Worm (Caenorhabditis elegans) whole organism, L1 larva: Measurements from ENCODE around the gene D1086.5.

ENCODE experiments used
- alr-1 ChIP-seq: fragments of 200-800 bp; sonication (Bioruptor generic); optimal IDR thresholded peaks from 2 replicates; lab custom pipeline; 2018; ENCODE audit warnings: borderline replicate concordance, mild to moderate bottlenecking, missing genetic modification characterization, missing compliant biosample characterization
- blmp-1 ChIP-seq: fragments of 150-350 bp; optimal IDR thresholded peaks from 2 replicates; lab custom pipeline; 2014; ENCODE audit warnings: missing biosample characterization, missing genetic modification characterization
- ceh-63 ChIP-seq: fragments of 200-800 bp; sonication (Bioruptor generic); optimal IDR thresholded peaks from 2 replicates; lab custom pipeline; 2018; ENCODE audit warnings: mild to moderate bottlenecking, missing genetic modification characterization, missing compliant biosample characterization
- ceh-90 ChIP-seq: sonication (generic microtip); optimal IDR thresholded peaks from 2 replicates; lab custom pipeline; 2016; ENCODE audit warnings: missing genetic modification characterization, missing compliant biosample characterization
- dpl-1 ChIP-seq, 3 experiments: fragments of 150-350 bp in 2 of 3; sonication (generic microtip) in 1 of 3; optimal IDR thresholded peaks; 2 replicates each; lab custom pipeline; 2014 to 2017; ENCODE audit warnings: missing biosample characterization in 3 of 3, missing genetic modification characterization in 3 of 3, missing genetic modification reagents in 3 of 3
- dsc-1 ChIP-seq: sonication (generic microtip); optimal IDR thresholded peaks from 2 replicates; lab custom pipeline; 2016; ENCODE audit warnings: mild to moderate bottlenecking, missing genetic modification characterization, missing compliant biosample characterization
- efl-1 ChIP-seq, 4 experiments: fragments of 150-350 bp; optimal IDR thresholded peaks in 3 of 4; peaks in 1 of 4; 1 replicate in 1 of 4; 2 replicates in 3 of 4; lab custom pipeline; 2014; ENCODE audit warnings: missing biosample characterization in 2 of 4, missing genetic modification characterization in 2 of 4, missing genetic modification reagents in 2 of 4
- efl-3 ChIP-seq: fragments of 200-800 bp; sonication (Bioruptor generic); optimal IDR thresholded peaks from 2 replicates; lab custom pipeline; 2018; ENCODE audit warnings: mild to moderate bottlenecking, missing genetic modification characterization, missing compliant biosample characterization
- egl-13 ChIP-seq: sonication (generic microtip); optimal IDR thresholded peaks from 2 replicates; lab custom pipeline; 2016; ENCODE audit warnings: missing genotype, missing genetic modification reagents, missing genetic modification characterization, missing compliant biosample characterization
- elt-2 ChIP-seq: sonication (generic microtip); optimal IDR thresholded peaks from 2 replicates; lab custom pipeline; 2016; ENCODE audit warnings: missing genetic modification characterization, mild to moderate bottlenecking, inconsistent platforms, missing compliant biosample characterization, missing genetic modification reagents
- fos-1 ChIP-seq: fragments of 150-350 bp; optimal IDR thresholded peaks from 2 replicates; lab custom pipeline; 2014; ENCODE audit warnings: missing biosample characterization, missing genetic modification characterization
- grh-1 ChIP-seq: fragments of 200-800 bp; sonication (Bioruptor generic); IDR thresholded peaks from 2 replicates; pipeline ENCODE4 v1.3.6; 2022; ENCODE audit warnings: missing genetic modification reagents, missing genetic modification characterization, missing compliant biosample characterization
- isw-1 ChIP-seq: fragments of 200-800 bp; sonication (Bioruptor generic); IDR thresholded peaks from 2 replicates; pipeline ENCODE4 v1.3.6; 2022; ENCODE audit warnings: missing genetic modification characterization, missing compliant biosample characterization
- jun-1 ChIP-seq: fragments of 150-350 bp; optimal IDR thresholded peaks from 2 replicates; lab custom pipeline; 2014; ENCODE audit warnings: missing biosample characterization, missing genetic modification reagents, missing genetic modification characterization
- lin-14 ChIP-seq: fragments of 200-800 bp; sonication (Bioruptor generic); optimal IDR thresholded peaks from 2 replicates; lab custom pipeline; 2018; ENCODE audit warnings: mild to moderate bottlenecking, missing genetic modification characterization, moderate library complexity, missing compliant biosample characterization
- lin-35 ChIP-seq, 2 experiments: fragments of 150-350 bp; optimal IDR thresholded peaks; 2 replicates each; lab custom pipeline; 2014; ENCODE audit warnings: missing biosample characterization in 2 of 2, missing genetic modification characterization in 2 of 2, missing genetic modification reagents in 2 of 2
- lin-39 ChIP-seq: fragments of 150-350 bp; optimal IDR thresholded peaks from 2 replicates; lab custom pipeline; 2014; ENCODE audit warnings: missing biosample characterization, missing genetic modification reagents, missing genetic modification characterization
- lir-3 ChIP-seq: sonication (generic microtip); optimal IDR thresholded peaks from 2 replicates; lab custom pipeline; 2016; ENCODE audit warnings: mild to moderate bottlenecking, missing genetic modification characterization, moderate library complexity, missing compliant biosample characterization; ENCODE audit not compliant: poor library complexity
- lsy-2 ChIP-seq, 2 experiments: fragments of 150-350 bp; optimal IDR thresholded peaks; 2 replicates each; lab custom pipeline; 2014; ENCODE audit warnings: missing biosample characterization in 2 of 2, missing genetic modification characterization in 2 of 2
- nhr-11 ChIP-seq: fragments of 150-350 bp; optimal IDR thresholded peaks from 2 replicates; lab custom pipeline; 2014; ENCODE audit warnings: missing biosample characterization, missing genetic modification characterization
- nhr-19 ChIP-seq: fragments of 200-800 bp; sonication (Bioruptor generic); conservative IDR thresholded peaks from 2 replicates; pipeline ENCODE4 v1.3.6; 2022; ENCODE audit warnings: missing genetic modification characterization, missing compliant biosample characterization
- nhr-28 ChIP-seq: fragments of 150-350 bp; optimal IDR thresholded peaks from 2 replicates; lab custom pipeline; 2014; ENCODE audit warnings: missing biosample characterization, missing genetic modification characterization
- nhr-71 ChIP-seq: sonication (generic microtip); optimal IDR thresholded peaks from 2 replicates; lab custom pipeline; 2016; ENCODE audit warnings: mild to moderate bottlenecking, missing genetic modification characterization, moderate library complexity, missing compliant biosample characterization
- nhr-84 ChIP-seq: sonication (generic microtip); optimal IDR thresholded peaks from 2 replicates; lab custom pipeline; 2017; ENCODE audit warnings: missing biosample characterization, missing genetic modification characterization
- nhr-85 ChIP-seq: sonication (generic microtip); peaks from one replicate; lab custom pipeline; 2016; ENCODE audit warnings: missing genetic modification characterization, inconsistent platforms, missing compliant biosample characterization
- pax-3 ChIP-seq: fragments of 200-800 bp; sonication (Bioruptor generic); optimal IDR thresholded peaks from 2 replicates; lab custom pipeline; 2018; ENCODE audit warnings: mild to moderate bottlenecking, missing genetic modification characterization, moderate library complexity, missing compliant biosample characterization
- pqm-1 ChIP-seq: sonication (generic microtip); optimal IDR thresholded peaks from 3 replicates; lab custom pipeline; 2017; ENCODE audit warnings: missing biosample characterization, missing genetic modification characterization
- rnt-1 ChIP-seq: sonication (generic microtip); optimal IDR thresholded peaks from 2 replicates; lab custom pipeline; 2016; ENCODE audit warnings: mild to moderate bottlenecking, missing genetic modification characterization, moderate library complexity, missing compliant biosample characterization
- tbx-2 ChIP-seq: sonication (generic microtip); optimal IDR thresholded peaks from 2 replicates; lab custom pipeline; 2016; ENCODE audit warnings: missing genetic modification characterization, missing compliant biosample characterization
- unc-30 ChIP-seq: sonication (generic microtip); optimal IDR thresholded peaks from 2 replicates; lab custom pipeline; 2017; ENCODE audit warnings: missing biosample characterization, missing genetic modification characterization
- unc-62 ChIP-seq: fragments of 150-350 bp; optimal IDR thresholded peaks from 2 replicates; lab custom pipeline; 2014; ENCODE audit warnings: missing biosample characterization, missing genetic modification reagents, missing genetic modification characterization
- unc-86 ChIP-seq: sonication (generic microtip); optimal IDR thresholded peaks from 2 replicates; lab custom pipeline; 2016; ENCODE audit warnings: missing genetic modification characterization, missing compliant biosample characterization
- xbp-1 ChIP-seq: sonication (generic microtip); optimal IDR thresholded peaks from 2 replicates; lab custom pipeline; 2016; ENCODE audit warnings: missing genetic modification characterization, missing compliant biosample characterization

The D1086.5 gene

DNA sequence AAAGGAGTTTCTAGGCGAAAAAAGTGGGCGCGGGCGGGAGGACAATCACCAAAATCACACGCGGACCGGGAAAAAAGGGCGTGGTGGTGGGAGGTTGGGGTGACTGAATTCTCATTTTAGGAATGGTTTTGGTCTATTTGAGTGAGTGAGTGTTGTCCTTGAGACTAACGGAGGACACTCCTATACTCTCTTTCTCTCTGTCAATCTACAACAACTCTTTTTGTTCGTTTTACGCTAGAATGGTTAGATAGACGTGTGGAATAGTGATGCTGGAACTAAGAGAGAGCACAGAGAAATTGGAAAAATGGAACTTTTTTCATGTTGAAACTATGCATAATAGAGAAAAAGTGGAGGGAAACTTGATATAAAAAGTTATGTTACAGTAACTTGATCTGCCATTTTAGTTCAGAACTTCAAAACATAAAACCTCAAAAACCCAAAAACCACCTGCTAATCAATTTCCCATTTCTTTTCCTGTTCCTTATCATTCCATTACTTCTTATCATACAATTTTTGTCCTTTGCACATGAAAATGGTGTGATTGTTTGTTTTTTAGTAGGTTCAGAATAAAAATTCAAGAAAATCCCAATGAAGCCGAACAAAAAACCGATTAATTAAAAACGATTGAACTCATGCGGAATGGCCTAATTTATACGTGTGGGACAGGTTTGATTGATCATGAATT, 44.7 kb upstream of the D1086.5 start (continued):
- TF ChIP-seq lir-3 (tag; lab: Kevin White, UChicago) (no peak), nhr-19 (GFP tag; lab: Robert Waterston, UW) (no peak), lin-39 (tag; lab: Kevin White, UChicago) (no peak), nhr-84 (tag; lab: Kevin White, UChicago) (no peak), ceh-63 (GFP tag; lab: Kevin White, UChicago) (no peak), nhr-85 (tag; lab: Kevin White, UChicago) (peak; percentile 75), blmp-1 (tag; lab: Kevin White, UChicago) (peak; percentile 15), unc-62 (GFP tag; lab: Kevin White, UChicago) (no peak), grh-1 (GFP tag; lab: Robert Waterston, UW) (no peak)
- TF ChIP-seq, all 84 proteins: peak for 8

DNA sequence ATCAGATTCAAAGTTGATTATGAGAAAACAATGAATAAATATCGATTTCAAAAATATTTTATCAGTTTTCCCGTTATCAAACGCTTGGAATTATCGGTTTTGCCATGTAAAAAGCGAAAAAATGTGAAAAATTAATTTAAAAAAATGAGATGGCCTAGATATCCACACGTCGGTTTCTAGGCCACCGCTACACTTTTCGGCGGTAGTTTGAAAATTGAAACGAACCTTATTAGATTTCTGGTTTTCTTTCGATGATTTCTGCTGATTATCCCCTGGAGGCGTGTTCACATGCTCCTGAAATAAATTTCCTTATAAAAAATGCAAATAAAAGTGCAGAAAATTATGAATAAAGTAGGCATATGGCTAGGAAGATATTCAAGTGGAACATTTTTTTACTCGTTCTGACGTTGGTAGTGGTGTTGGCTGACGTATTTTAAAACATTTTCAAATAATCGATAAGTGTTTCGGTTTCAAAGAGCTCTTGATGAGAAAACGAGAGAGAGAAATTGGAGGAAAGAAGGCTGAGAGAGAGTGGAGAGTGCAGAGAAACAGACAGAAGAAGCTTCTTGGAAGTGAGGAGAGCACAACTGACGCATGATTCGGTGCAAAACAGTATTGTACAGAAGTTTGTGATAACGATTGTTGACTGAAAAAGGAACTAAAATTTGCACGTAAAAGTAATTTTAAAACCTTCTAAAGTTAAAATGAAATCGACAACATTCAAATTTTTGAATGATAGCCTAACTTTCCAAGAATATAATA, 43.0 kb upstream of the D1086.5 start:
- TF ChIP-seq jun-1 (no peak), rnt-1 (tag; lab: Kevin White, UChicago) (peak; percentile 52), nhr-85 (tag; lab: Kevin White, UChicago) (peak; percentile 67), lir-3 (tag; lab: Kevin White, UChicago) (no peak), efl-1 (optimal IDR thresholded peaks at IDR 0.05; lab: Kevin White, UChicago) (peak; percentile 8 to 45), efl-1 (GFP tag; optimal IDR thresholded peaks at IDR 0.05 in 1 of 2; lab: Kevin White, UChicago) (peak; percentile 66 to 93), dpl-1 (GFP tag; optimal IDR thresholded peaks at IDR 0.05; lab: Kevin White, UChicago) (peak in 2 of 3 experiments; percentile 23 to 44), tbx-2 (tag; lab: Kevin White, UChicago) (no peak), fos-1 (tag; lab: Kevin White, UChicago) (peak; percentile 2), lin-14 (GFP tag; lab: Kevin White, UChicago) (peak; percentile 10), ceh-90 (tag; lab: Kevin White, UChicago) (peak; percentile 70), nhr-71 (tag; lab: Kevin White, UChicago) (peak; percentile 6), lsy-2 (tag; optimal IDR thresholded peaks at IDR 0.05; lab: Kevin White, UChicago) (peak in 1 of 2 experiments; percentile 9), elt-2 (tag; lab: Kevin White, UChicago) (peak; percentile 39), lin-35 (GFP tag; optimal IDR thresholded peaks at IDR 0.05; lab: Kevin White, UChicago) (peak; percentile 12 to 51)

DNA sequence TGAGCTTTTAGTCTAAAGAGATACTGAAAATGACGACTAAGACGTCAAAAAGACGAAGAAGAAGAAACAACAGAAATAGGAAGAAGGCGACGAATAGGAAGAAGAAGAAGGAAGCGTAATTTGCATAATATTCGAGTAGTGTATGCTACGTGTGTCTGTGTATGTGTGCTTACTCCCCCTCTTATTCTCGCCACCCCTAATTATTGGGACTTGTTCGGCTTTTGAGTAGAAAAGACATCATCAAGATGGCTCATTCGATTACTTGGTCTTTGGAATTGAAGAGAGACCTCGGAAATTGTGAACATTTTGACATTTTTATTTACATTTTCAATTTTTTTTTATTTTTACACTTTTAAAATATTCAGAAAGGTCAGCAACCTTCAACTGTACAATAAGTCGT, 40.1 kb upstream of the D1086.5 start:
- no peak for TF ChIP-seq lsy-2 (tag; optimal IDR thresholded peaks at IDR 0.05; lab: Kevin White, UChicago)
- no peak for TF ChIP-seq nhr-28 (tag; lab: Kevin White, UChicago)
- TF ChIP-seq lin-14 (GFP tag; lab: Kevin White, UChicago): peak; percentile 44
- TF ChIP-seq efl-1 (optimal IDR thresholded peaks at IDR 0.05; lab: Kevin White, UChicago): no peak
- no peak for TF ChIP-seq efl-1 (GFP tag; optimal IDR thresholded peaks at IDR 0.05 in 1 of 2; lab: Kevin White, UChicago)
- no peak for TF ChIP-seq xbp-1 (tag; lab: Kevin White, UChicago)
- TF ChIP-seq grh-1 (GFP tag; lab: Robert Waterston, UW): no peak

DNA sequence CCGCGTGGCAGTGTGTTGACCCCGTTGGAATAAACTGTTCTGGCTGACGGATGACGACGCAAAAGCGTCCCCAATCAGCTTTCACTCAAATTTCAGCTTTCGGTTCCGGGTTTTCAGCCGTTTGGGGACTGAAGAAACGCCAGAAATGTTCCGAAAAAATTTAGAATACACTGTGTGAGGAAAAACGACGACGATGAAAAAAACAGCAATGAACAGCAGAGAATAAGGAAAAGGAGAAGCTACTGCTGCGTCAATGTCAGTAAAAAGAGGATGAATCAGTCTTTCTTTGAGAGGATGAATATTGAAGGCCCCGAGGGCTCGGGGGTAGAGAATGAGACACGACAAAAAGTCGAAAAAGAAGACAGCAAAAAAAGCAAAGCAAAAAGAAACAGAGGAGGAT, 38.7 kb upstream of the D1086.5 start:
- TF ChIP-seq lin-14 (GFP tag; lab: Kevin White, UChicago) (peak; percentile 9), efl-1 (optimal IDR thresholded peaks at IDR 0.05; lab: Kevin White, UChicago) (no peak), efl-1 (GFP tag; optimal IDR thresholded peaks at IDR 0.05 in 1 of 2; lab: Kevin White, UChicago) (peak in 1 of 2 experiments; percentile 88), nhr-11 (tag; lab: Kevin White, UChicago) (no peak), pax-3 (tag; lab: Kevin White, UChicago) (peak; percentile 41)

DNA sequence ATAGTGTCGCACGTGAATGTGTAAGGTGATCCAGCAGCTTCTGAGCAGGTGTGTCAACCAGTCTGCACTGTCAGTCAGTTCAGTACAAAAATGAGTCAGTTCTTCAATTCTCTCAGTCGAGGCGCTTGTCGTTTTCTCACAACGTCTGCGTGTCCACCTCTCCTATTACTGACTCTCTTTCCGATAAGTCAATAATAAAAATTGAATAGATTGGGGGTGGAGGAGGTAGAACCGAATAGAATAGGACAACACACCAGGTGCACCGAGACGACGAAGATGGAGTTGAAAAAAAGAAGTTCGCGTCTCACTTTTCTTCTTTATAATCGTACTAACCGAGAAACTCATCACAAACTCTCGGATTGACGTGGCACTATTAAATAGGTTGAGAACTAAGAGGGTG, 37.7 kb upstream of the D1086.5 start:
- TF ChIP-seq efl-1 (optimal IDR thresholded peaks at IDR 0.05; lab: Kevin White, UChicago) (no peak), efl-1 (GFP tag; optimal IDR thresholded peaks at IDR 0.05 in 1 of 2; lab: Kevin White, UChicago) (peak in 1 of 2 experiments; percentile 83), lsy-2 (tag; optimal IDR thresholded peaks at IDR 0.05; lab: Kevin White, UChicago) (no peak), unc-86 (tag; lab: Kevin White, UChicago) (no peak), efl-3 (no peak), egl-13 (tag; lab: Kevin White, UChicago) (no peak), isw-1 (GFP tag; lab: Robert Waterston, UW) (no peak), lin-35 (GFP tag; optimal IDR thresholded peaks at IDR 0.05; lab: Kevin White, UChicago) (peak in 1 of 2 experiments; percentile 7), lin-14 (GFP tag; lab: Kevin White, UChicago) (peak; percentile 37), unc-30 (no peak), nhr-85 (tag; lab: Kevin White, UChicago) (no peak), blmp-1 (tag; lab: Kevin White, UChicago) (no peak), ceh-90 (tag; lab: Kevin White, UChicago) (no peak), nhr-19 (GFP tag; lab: Robert Waterston, UW) (no peak), alr-1 (tag; lab: Kevin White, UChicago) (no peak), dsc-1 (tag; lab: Kevin White, UChicago) (no peak), tbx-2 (tag; lab: Kevin White, UChicago) (no peak), pqm-1 (tag; lab: Kevin White, UChicago) (no peak)
